ENCODE assay signal across 3 fruit fly cellular contexts in genomic region chrX:19663196-19663858, dm6.
TF ChIP-seq lines count a peak whose summit lies in the region.

No protein-coding gene starts in this region.

TF ChIP-seq in whole organism, adult, 20 proteins besides CTCF, POLR2A, EP300 and RAD21 (continued from another document):
- peak; percentile 60 for TF ChIP-seq CG11617 (GFP tag; optimal IDR thresholded peaks at IDR 0.05; lab: Kevin White, UChicago)

TF ChIP-seq in whole organism, embryonic, 481 proteins besides CTCF, POLR2A, EP300 and RAD21 (continued from another document and continues in another):
- TF ChIP-seq CG15696 (tag; optimal IDR thresholded peaks at IDR 0.05; lab: Kevin White, UChicago) (peak; percentile 61), CG9727 (GFP tag; optimal IDR thresholded peaks at IDR 0.05; lab: Kevin White, UChicago) (peak; percentile 78), CG8388 (GFP tag; optimal IDR thresholded peaks at IDR 0.05; lab: Kevin White, UChicago) (peak; percentile 39), bcd (GFP tag; optimal IDR thresholded peaks at IDR 0.05; lab: Kevin White, UChicago) (peak; percentile 62), CG14710 (tag; optimal IDR thresholded peaks at IDR 0.05; lab: Kevin White, UChicago) (peak; percentile 43), CG12071 (GFP tag; optimal IDR thresholded peaks at IDR 0.05; lab: Kevin White, UChicago) (no peak), jing (GFP tag; optimal IDR thresholded peaks at IDR 0.05; lab: Kevin White, UChicago) (no peak), Atf-2 (GFP tag; optimal IDR thresholded peaks at IDR 0.05; lab: Kevin White, UChicago) (no peak), CG9876 (GFP tag; optimal IDR thresholded peaks at IDR 0.05; lab: Kevin White, UChicago) (no peak), BEAF-32 (GFP tag; optimal IDR thresholded peaks at IDR 0.05; lab: Kevin White, UChicago) (no peak), lov (optimal IDR thresholded peaks at IDR 0.05; lab: Kevin White, UChicago) (no peak), lov (GFP tag; IDR thresholded peaks at IDR 0.05; lab: Robert Waterston, UW) (0 out of 3 replicates have a peak, but pooled peaks have one; percentile 13), HLH54F (GFP tag; optimal IDR thresholded peaks at IDR 0.05; lab: Kevin White, UChicago) (peak; percentile 37), az2 (GFP tag; optimal IDR thresholded peaks at IDR 0.05; lab: Kevin White, UChicago) (peak; percentile 64), disco-r (GFP tag; optimal IDR thresholded peaks at IDR 0.05; lab: Kevin White, UChicago) (no peak), lola (GFP tag; optimal IDR thresholded peaks at IDR 0.05; lab: Kevin White, UChicago) (peak in 1 of 3 experiments; percentile 65), repo (GFP tag; optimal IDR thresholded peaks at IDR 0.05; lab: Kevin White, UChicago) (no peak), CG10959 (GFP tag; IDR thresholded peaks at IDR 0.05; lab: Robert Waterston, UW) (no peak), CrebB (tag; optimal IDR thresholded peaks at IDR 0.05; lab: Kevin White, UChicago) (no peak), CG12299 (tag; optimal IDR thresholded peaks at IDR 0.05; lab: Kevin White, UChicago) (no peak), Oli (tag; optimal IDR thresholded peaks at IDR 0.05; lab: Kevin White, UChicago) (peak; percentile 65), Antp (GFP tag; optimal IDR thresholded peaks at IDR 0.05; lab: Kevin White, UChicago) (peak; percentile 22), cad (GFP tag; optimal IDR thresholded peaks at IDR 0.05; lab: Kevin White, UChicago) (no peak), pb (GFP tag; optimal IDR thresholded peaks at IDR 0.05; lab: Kevin White, UChicago) (no peak), CG9215 (GFP tag; IDR thresholded peaks at IDR 0.05; lab: Robert Waterston, UW) (0 out of 2 replicates have a peak, but pooled peaks have one; percentile 6), Hmr (GFP tag; optimal IDR thresholded peaks at IDR 0.05; lab: Kevin White, UChicago) (peak; percentile 53), ato (GFP tag; IDR thresholded peaks at IDR 0.05; lab: Robert Waterston, UW; ENCODE audit: partially characterized antibody) (no peak), CG12659 (GFP tag; optimal IDR thresholded peaks at IDR 0.05; lab: Kevin White, UChicago) (peak; percentile 67), bsh (GFP tag; optimal IDR thresholded peaks at IDR 0.05; lab: Kevin White, UChicago) (peak in 1 of 2 experiments; percentile 31), nmo (GFP tag; optimal IDR thresholded peaks at IDR 0.05; lab: Kevin White, UChicago) (peak; percentile 70), CG33557 (GFP tag; optimal IDR thresholded peaks at IDR 0.05; lab: Kevin White, UChicago) (peak; percentile 57), lab (GFP tag; optimal IDR thresholded peaks at IDR 0.05; lab: Kevin White, UChicago) (peak; percentile 50), pan (optimal IDR thresholded peaks at IDR 0.05; lab: Kevin White, UChicago) (no peak), pan (GFP tag; optimal IDR thresholded peaks at IDR 0.05 in 1 of 2, IDR thresholded peaks at IDR 0.05 in 1 of 2) (peak in 1 of 2 experiments; percentile 35), CG11504 (tag; optimal IDR thresholded peaks at IDR 0.05; lab: Kevin White, UChicago) (peak; percentile 53), CG18262 (tag; optimal IDR thresholded peaks at IDR 0.05; lab: Kevin White, UChicago) (peak; percentile 82), CG8290 (GFP tag; optimal IDR thresholded peaks at IDR 0.05; lab: Kevin White, UChicago) (no peak), CG8290 (tag; optimal IDR thresholded peaks at IDR 0.05; lab: Kevin White, UChicago) (no peak), NfI (GFP tag; optimal IDR thresholded peaks at IDR 0.05; lab: Kevin White, UChicago) (peak; percentile 37), kni (GFP tag; optimal IDR thresholded peaks at IDR 0.05; lab: Kevin White, UChicago) (peak; percentile 50), Ets65A (GFP tag; lab: Kevin White, UChicago) (peak; percentile 66), CG10366 (GFP tag; IDR thresholded peaks at IDR 0.05; lab: Robert Waterston, UW) (no peak; the same call in 1 of the 2 replicates), cato (GFP tag; optimal IDR thresholded peaks at IDR 0.05; lab: Kevin White, UChicago; ENCODE audit: borderline replicate concordance) (peak; percentile 29), pum (GFP tag; optimal IDR thresholded peaks at IDR 0.05; lab: Kevin White, UChicago) (peak; percentile 31), ken (GFP tag; IDR thresholded peaks at IDR 0.05; lab: Robert Waterston, UW) (no peak), zfh1 (GFP tag; IDR thresholded peaks at IDR 0.05; lab: Robert Waterston, UW) (no peak), CG18599 (GFP tag; optimal IDR thresholded peaks at IDR 0.05; lab: Kevin White, UChicago) (peak; percentile 52), CG9932 (GFP tag; IDR thresholded peaks at IDR 0.05; lab: Robert Waterston, UW) (0 out of 2 replicates have a peak, but pooled peaks have one; percentile 4), D (optimal IDR thresholded peaks at IDR 0.05; lab: Kevin White, UChicago) (no peak), D (GFP tag; optimal IDR thresholded peaks at IDR 0.05; lab: Kevin White, UChicago) (peak; percentile 50), Xrp1 (GFP tag; IDR thresholded peaks at IDR 0.05; lab: Robert Waterston, UW) (peak; percentile 21; the same call in 1 of the 2 replicates), dpn (GFP tag; optimal IDR thresholded peaks at IDR 0.05; lab: Kevin White, UChicago) (peak; percentile 14 to 38), Awh (GFP tag; IDR thresholded peaks at IDR 0.05; lab: Robert Waterston, UW) (0 out of 2 replicates have a peak, but pooled peaks have one; percentile 13), twi (tag; optimal IDR thresholded peaks at IDR 0.05; lab: Kevin White, UChicago) (peak; percentile 23), Blimp-1 (GFP tag; optimal IDR thresholded peaks at IDR 0.05; lab: Kevin White, UChicago) (no peak), fd96Cb (tag; optimal IDR thresholded peaks at IDR 0.05; lab: Kevin White, UChicago) (peak; percentile 37), CG2678 (tag; optimal IDR thresholded peaks at IDR 0.05; lab: Kevin White, UChicago) (peak; percentile 76), trem (tag; optimal IDR thresholded peaks at IDR 0.05; lab: Kevin White, UChicago) (peak; percentile 17), CG18476 (GFP tag; optimal IDR thresholded peaks at IDR 0.05; lab: Kevin White, UChicago) (peak; percentile 55), CG11398 (GFP tag; optimal IDR thresholded peaks at IDR 0.05; lab: Kevin White, UChicago) (no peak), crp (GFP tag; optimal IDR thresholded peaks at IDR 0.05; lab: Kevin White, UChicago) (peak in 1 of 2 experiments; percentile 1), CG11723 (GFP tag; optimal IDR thresholded peaks at IDR 0.05; lab: Kevin White, UChicago) (peak; percentile 27), chif (GFP tag; optimal IDR thresholded peaks at IDR 0.05; lab: Kevin White, UChicago) (peak in 1 of 2 experiments; percentile 3), CG13424 (tag; optimal IDR thresholded peaks at IDR 0.05; lab: Kevin White, UChicago) (peak; percentile 65)

TF ChIP-seq in whole organism, prepupa, 60 proteins besides CTCF, POLR2A, EP300 and RAD21 (continued from another document):
- TF ChIP-seq net (GFP tag; optimal IDR thresholded peaks at IDR 0.05; lab: Kevin White, UChicago) (peak; percentile 63), CG6276 (GFP tag; optimal IDR thresholded peaks at IDR 0.05; lab: Kevin White, UChicago) (peak; percentile 64), CG34406 (GFP tag; optimal IDR thresholded peaks at IDR 0.05; lab: Kevin White, UChicago) (peak; percentile 44), Hr38 (GFP tag; optimal IDR thresholded peaks at IDR 0.05; lab: Kevin White, UChicago) (no peak), Hr4 (GFP tag; optimal IDR thresholded peaks at IDR 0.05; lab: Kevin White, UChicago) (peak; percentile 35), CG6854 (GFP tag; optimal IDR thresholded peaks at IDR 0.05; lab: Kevin White, UChicago) (no peak), CG11762 (GFP tag; optimal IDR thresholded peaks at IDR 0.05; lab: Kevin White, UChicago; ENCODE audit: insufficient read depth) (peak; percentile 28), CG15336 (GFP tag; IDR thresholded peaks at IDR 0.05; lab: Robert Waterston, UW) (no peak), cyc (GFP tag; optimal IDR thresholded peaks at IDR 0.05; lab: Kevin White, UChicago) (peak; percentile 24), Lpt (GFP tag; optimal IDR thresholded peaks at IDR 0.05; lab: Kevin White, UChicago) (no peak), Ets21C (GFP tag; optimal IDR thresholded peaks at IDR 0.05; lab: Kevin White, UChicago) (no peak), Eip75B (GFP tag; optimal IDR thresholded peaks at IDR 0.05; lab: Kevin White, UChicago) (peak; percentile 35), CG1621 (tag; optimal IDR thresholded peaks at IDR 0.05; lab: Kevin White, UChicago) (no peak), achi (GFP tag; optimal IDR thresholded peaks at IDR 0.05; lab: Kevin White, UChicago) (peak; percentile 47), CG8632 (GFP tag; optimal IDR thresholded peaks at IDR 0.05; lab: Kevin White, UChicago) (no peak), ss (GFP tag; optimal IDR thresholded peaks at IDR 0.05; lab: Kevin White, UChicago) (peak; percentile 56 to 57), Eip93F (GFP tag; optimal IDR thresholded peaks at IDR 0.05; lab: Kevin White, UChicago) (no peak), CG9139 (GFP tag; optimal IDR thresholded peaks at IDR 0.05; lab: Kevin White, UChicago) (peak; percentile 4), CG7368 (GFP tag; optimal IDR thresholded peaks at IDR 0.05; lab: Kevin White, UChicago) (peak; percentile 9), CG3919 (GFP tag; optimal IDR thresholded peaks at IDR 0.05; lab: Kevin White, UChicago) (peak; percentile 51), Smox (GFP tag; optimal IDR thresholded peaks at IDR 0.05; lab: Kevin White, UChicago) (peak; percentile 71), acj6 (GFP tag; optimal IDR thresholded peaks at IDR 0.05; lab: Kevin White, UChicago) (no peak), Sox14 (GFP tag; optimal IDR thresholded peaks at IDR 0.05; lab: Kevin White, UChicago) (no peak), Eip78C (GFP tag; lab: Kevin White, UChicago) (peak; percentile 91), CG11902 (GFP tag; optimal IDR thresholded peaks at IDR 0.05; lab: Kevin White, UChicago) (no peak), dsx (GFP tag; optimal IDR thresholded peaks at IDR 0.05; lab: Kevin White, UChicago; ENCODE audit: poor library complexity, severe bottlenecking) (no peak), CG11294 (GFP tag; IDR thresholded peaks at IDR 0.05; lab: Robert Waterston, UW) (no peak), OdsH (GFP tag; optimal IDR thresholded peaks at IDR 0.05; lab: Kevin White, UChicago) (peak; percentile 43), CG6808 (GFP tag; optimal IDR thresholded peaks at IDR 0.05; lab: Kevin White, UChicago) (peak; percentile 69), CG8319 (GFP tag; optimal IDR thresholded peaks at IDR 0.05; lab: Kevin White, UChicago) (no peak), pdm3 (GFP tag; optimal IDR thresholded peaks at IDR 0.05; lab: Kevin White, UChicago) (peak; percentile 55), lz (GFP tag; optimal IDR thresholded peaks at IDR 0.05; lab: Kevin White, UChicago) (peak; percentile 55), CG8119 (GFP tag; IDR thresholded peaks at IDR 0.05; lab: Robert Waterston, UW) (no peak), CG31627 (GFP tag; optimal IDR thresholded peaks at IDR 0.05; lab: Kevin White, UChicago) (peak; percentile 7), Blimp-1 (GFP tag; optimal IDR thresholded peaks at IDR 0.05; lab: Kevin White, UChicago) (peak; percentile 12), CG6163 (GFP tag; IDR thresholded peaks at IDR 0.05; lab: Robert Waterston, UW) (0 out of 3 replicates have a peak, but pooled peaks have one; percentile 26), CG16779 (tag; optimal IDR thresholded peaks at IDR 0.05; lab: Kevin White, UChicago) (no peak), CG32006 (GFP tag; optimal IDR thresholded peaks at IDR 0.05; lab: Kevin White, UChicago) (peak; percentile 78), Ets96B (tag; optimal IDR thresholded peaks at IDR 0.05; lab: Kevin White, UChicago) (peak; percentile 46), spab (GFP tag; optimal IDR thresholded peaks at IDR 0.05; lab: Kevin White, UChicago) (peak; percentile 34)
